Fruit fly (Drosophila melanogaster) whole organism, embryonic: ENCODE measurements around the gene wcy.

Experiments
- Blimp-1 ChIP-seq: fragments of 200-800 bp; sonication (Bioruptor generic); optimal IDR thresholded peaks from 3 replicates; lab custom pipeline; 2018; ENCODE audit warnings: missing biosample characterization, missing genetic modification characterization, mild to moderate bottlenecking, moderate library complexity, missing genetic modification reagents
- CG10321 ChIP-seq: fragments of 200-800 bp; sonication (Bioruptor generic); IDR thresholded peaks from 2 replicates; pipeline ENCODE4 v1.3.6; 2022; ENCODE audit warnings: missing biosample characterization, missing genetic modification characterization
- CG11504 ChIP-seq: fragments of 200-800 bp; sonication (Bioruptor generic); optimal IDR thresholded peaks from 3 replicates; lab custom pipeline; 2019; ENCODE audit warnings: missing biosample characterization, mild to moderate bottlenecking, missing genetic modification characterization, moderate library complexity
- CG13123 ChIP-seq: fragments of 200-800 bp; sonication (Bioruptor generic); optimal IDR thresholded peaks from 2 replicates; lab custom pipeline; 2016; ENCODE audit warnings: missing biosample characterization, missing genetic modification characterization
- CG13287 ChIP-seq: fragments of 200-800 bp; sonication (Bioruptor generic); IDR thresholded peaks from 2 replicates; pipeline ENCODE4 v1.3.6; 2022; ENCODE audit warnings: missing biosample characterization, missing genetic modification characterization; ENCODE audit not compliant: partially characterized antibody
- CG14441 ChIP-seq: fragments of 200-800 bp; sonication (Bioruptor generic); IDR thresholded peaks from 2 replicates; pipeline ENCODE4 v1.3.6; 2022; ENCODE audit warnings: missing biosample characterization, missing genetic modification characterization
- CG15073 ChIP-seq: fragments of 200-800 bp; sonication (Bioruptor generic); optimal IDR thresholded peaks from 2 replicates; lab custom pipeline; 2016; ENCODE audit warnings: missing biosample characterization, missing genetic modification characterization
- CG17328 ChIP-seq: fragments of 200-800 bp; sonication (Bioruptor generic); IDR thresholded peaks from 2 replicates; pipeline ENCODE4 v1.3.6; 2022; ENCODE audit warnings: missing biosample characterization, missing genetic modification characterization
- CG18262 ChIP-seq: fragments of 200-800 bp; optimal IDR thresholded peaks from 3 replicates; lab custom pipeline; 2019; ENCODE audit warnings: missing biosample characterization, mild to moderate bottlenecking, missing genetic modification characterization, moderate library complexity
- CG18476 ChIP-seq: fragments of 200-800 bp; sonication (Bioruptor generic); optimal IDR thresholded peaks from 2 replicates; lab custom pipeline; 2016; ENCODE audit warnings: missing biosample characterization, mild to moderate bottlenecking, missing genetic modification characterization
- CG2129 ChIP-seq: fragments of 200-800 bp; sonication (Bioruptor generic); IDR thresholded peaks from 2 replicates; pipeline ENCODE4 v1.3.6; 2022; ENCODE audit warnings: missing biosample characterization, missing genetic modification characterization; ENCODE audit not compliant: partially characterized antibody
- CG2712 ChIP-seq: fragments of 200-800 bp; optimal IDR thresholded peaks from 3 replicates; lab custom pipeline; 2019; ENCODE audit warnings: missing biosample characterization, mild to moderate bottlenecking, missing genetic modification characterization, moderate library complexity
- CG30403 ChIP-seq: fragments of 200-800 bp; sonication (Bioruptor generic); optimal IDR thresholded peaks from 3 replicates; lab custom pipeline; 2016; ENCODE audit warnings: missing biosample characterization, missing genetic modification characterization
- CG30431 ChIP-seq: fragments of 200-800 bp; sonication (Bioruptor generic); optimal IDR thresholded peaks from 2 replicates; lab custom pipeline; 2017; ENCODE audit warnings: missing biosample characterization, missing genetic modification characterization
- CG4707 ChIP-seq: fragments of 200-800 bp; sonication (Bioruptor generic); optimal IDR thresholded peaks from 2 replicates; lab custom pipeline; 2018; ENCODE audit warnings: missing biosample characterization, mild to moderate bottlenecking, missing genetic modification characterization, moderate library complexity
- CG7839 ChIP-seq: fragments of 200-800 bp; sonication (Bioruptor generic); optimal IDR thresholded peaks from 3 replicates; lab custom pipeline; 2018; ENCODE audit warnings: missing biosample characterization, mild to moderate bottlenecking, missing genetic modification characterization, moderate library complexity
- CG8388 ChIP-seq: fragments of 200-800 bp; sonication (Bioruptor generic); optimal IDR thresholded peaks from 2 replicates; lab custom pipeline; 2019; ENCODE audit warnings: missing biosample characterization, mild to moderate bottlenecking, missing genetic modification characterization, moderate library complexity
- CG9727 ChIP-seq: fragments of 200-800 bp; sonication (Bioruptor generic); optimal IDR thresholded peaks from 3 replicates; lab custom pipeline; 2017; ENCODE audit warnings: missing biosample characterization, mild to moderate bottlenecking, missing genetic modification characterization
- Drgx ChIP-seq: fragments of 200-800 bp; sonication (Bioruptor generic); IDR thresholded peaks from 2 replicates; pipeline ENCODE4 v1.3.6; 2022; ENCODE audit warnings: missing biosample characterization, missing genetic modification characterization
- Max ChIP-seq: fragments of 200-800 bp; sonication (Bioruptor generic); optimal IDR thresholded peaks from 2 replicates; lab custom pipeline; 2016; ENCODE audit warnings: missing biosample characterization, mild to moderate bottlenecking, missing genetic modification characterization
- Med ChIP-seq: fragments of 200-800 bp; sonication (Bioruptor generic); peaks from one replicate; lab custom pipeline; 2016; ENCODE audit warnings: missing biosample characterization, missing genetic modification characterization, mild to moderate bottlenecking, inconsistent platforms, moderate library complexity
- Oli ChIP-seq: fragments of 200-800 bp; sonication (Bioruptor generic); optimal IDR thresholded peaks from 2 replicates; lab custom pipeline; 2018; ENCODE audit warnings: missing biosample characterization, mild to moderate bottlenecking, missing genetic modification characterization, moderate library complexity
- Pdp1 ChIP-seq, 2 experiments: fragments of 200-800 bp; sonication (Bioruptor generic); optimal IDR thresholded peaks; 3 replicates each; lab custom pipeline; 2016; ENCODE audit warnings: missing biosample characterization in 2 of 2, missing genetic modification characterization in 2 of 2, mild to moderate bottlenecking in 1 of 2, moderate library complexity in 1 of 2
- Side ChIP-seq: fragments of 200-800 bp; sonication (Bioruptor generic); optimal IDR thresholded peaks from 2 replicates; lab custom pipeline; 2016; ENCODE audit warnings: missing biosample characterization, missing genetic modification characterization
- Six4 ChIP-seq: fragments of 200-800 bp; sonication (Bioruptor generic); optimal IDR thresholded peaks from 2 replicates; lab custom pipeline; 2016; ENCODE audit warnings: missing biosample characterization, missing genetic modification characterization
- Vsx1 ChIP-seq: fragments of 200-800 bp; sonication (Bioruptor generic); optimal IDR thresholded peaks from 2 replicates; lab custom pipeline; 2017; ENCODE audit warnings: missing biosample characterization, mild to moderate bottlenecking, missing genetic modification characterization, missing genetic modification reagents
- ac ChIP-seq: fragments of 200-800 bp; sonication (Bioruptor generic); optimal IDR thresholded peaks from 3 replicates; lab custom pipeline; 2017; ENCODE audit warnings: missing biosample characterization, mild to moderate bottlenecking, missing genetic modification characterization
- br ChIP-seq: fragments of >200 bp; optimal IDR thresholded peaks from 2 replicates; lab custom pipeline; 2017
- bsh ChIP-seq, 2 experiments: fragments of 200-800 bp; sonication (Bioruptor generic); optimal IDR thresholded peaks; 2 replicates each; lab custom pipeline; 2017 to 2018; ENCODE audit warnings: mild to moderate bottlenecking in 2 of 2, missing biosample characterization in 2 of 2, missing genetic modification characterization in 2 of 2, moderate library complexity in 1 of 2
- dmrt99B ChIP-seq: fragments of 200-800 bp; sonication (Bioruptor generic); optimal IDR thresholded peaks from 2 replicates; lab custom pipeline; 2018; ENCODE audit warnings: missing biosample characterization, mild to moderate bottlenecking, missing genetic modification characterization, moderate library complexity
- eve ChIP-seq, 2 experiments: fragments of >200 bp; optimal IDR thresholded peaks; 2 replicates each; lab custom pipeline; 2017; ENCODE audit warnings: missing biosample characterization in 2 of 2, missing genetic modification characterization in 2 of 2
- gcm ChIP-seq: fragments of 200-800 bp; sonication (Bioruptor generic); optimal IDR thresholded peaks from 2 replicates; lab custom pipeline; 2019; ENCODE audit warnings: missing biosample characterization, mild to moderate bottlenecking, missing genetic modification characterization, moderate library complexity
- gem ChIP-seq: fragments of 200-800 bp; sonication (Bioruptor generic); optimal IDR thresholded peaks from 2 replicates; lab custom pipeline; 2019; ENCODE audit warnings: missing biosample characterization, mild to moderate bottlenecking, missing genetic modification characterization, moderate library complexity
- ham ChIP-seq: fragments of 200-800 bp; sonication (Bioruptor generic); IDR thresholded peaks from 2 replicates; pipeline ENCODE4 v1.3.6; 2022; ENCODE audit warnings: missing biosample characterization, missing genetic modification characterization
- hb ChIP-seq: fragments of 200-800 bp; sonication (Bioruptor generic); IDR thresholded peaks from 3 replicates; pipeline ENCODE4 v1.3.6; 2022; ENCODE audit warnings: missing biosample characterization, missing genetic modification characterization; ENCODE audit not compliant: partially characterized antibody
- inv ChIP-seq: fragments of 200-800 bp; sonication (Bioruptor generic); IDR thresholded peaks from 2 replicates; pipeline ENCODE4 v1.3.6; 2022; ENCODE audit warnings: missing biosample characterization, missing genetic modification characterization; ENCODE audit not compliant: partially characterized antibody
- lola ChIP-seq, 3 experiments: fragments of >200 bp in 2 of 3; fragments of 200-800 bp in 1 of 3; sonication (Bioruptor generic) in 1 of 3; optimal IDR thresholded peaks; 2 replicates each; lab custom pipeline; 2017 to 2019; ENCODE audit warnings: missing biosample characterization in 3 of 3, missing genetic modification characterization in 3 of 3, mild to moderate bottlenecking in 1 of 3, moderate library complexity in 1 of 3
- lov ChIP-seq, 2 experiments: fragments of 200-800 bp in 1 of 2; fragments of >200 bp in 1 of 2; sonication (Bioruptor generic) in 1 of 2; IDR thresholded peaks in 1 of 2; optimal IDR thresholded peaks in 1 of 2; 2 replicates in 1 of 2; 3 replicates in 1 of 2; pipeline versions ENCODE4 v1.3.6 to Lab custom; 2017 to 2022; ENCODE audit warnings: missing biosample characterization in 1 of 2, missing genetic modification characterization in 1 of 2
- mld ChIP-seq: fragments of 200-800 bp; sonication (Bioruptor generic); IDR thresholded peaks from 3 replicates; pipeline ENCODE4 v1.3.6; 2022; ENCODE audit warnings: missing biosample characterization, missing genetic modification characterization; ENCODE audit not compliant: partially characterized antibody
- nmo ChIP-seq: fragments of 200-800 bp; sonication (Bioruptor generic); optimal IDR thresholded peaks from 2 replicates; lab custom pipeline; 2018; ENCODE audit warnings: missing biosample characterization, mild to moderate bottlenecking, missing genetic modification characterization, moderate library complexity
- prd ChIP-seq, 3 experiments: fragments of >200 bp in 2 of 3; fragments of 200-800 bp in 1 of 3; sonication (Bioruptor generic) in 1 of 3; optimal IDR thresholded peaks in 2 of 3; IDR thresholded peaks in 1 of 3; 2 replicates in 2 of 3; 3 replicates in 1 of 3; pipeline versions ENCODE4 v1.3.6 to Lab custom; 2017 to 2022; ENCODE audit warnings: missing biosample characterization in 1 of 3, missing genetic modification characterization in 1 of 3
- pum ChIP-seq: fragments of 200-800 bp; sonication (Bioruptor generic); optimal IDR thresholded peaks from 2 replicates; lab custom pipeline; 2016; ENCODE audit warnings: missing biosample characterization, missing genetic modification characterization
- rib ChIP-seq: fragments of 200-800 bp; sonication (Bioruptor generic); IDR thresholded peaks from 2 replicates; pipeline ENCODE4 v1.3.6; 2022; ENCODE audit warnings: missing biosample characterization, missing genetic modification characterization
- row ChIP-seq: fragments of 200-800 bp; sonication (Bioruptor generic); IDR thresholded peaks from 3 replicates; pipeline ENCODE4 v1.3.6; 2022; ENCODE audit warnings: missing biosample characterization, missing genetic modification characterization
- sens ChIP-seq: fragments of 200-800 bp; sonication (Bioruptor generic); peaks from one replicate; lab custom pipeline; 2016; ENCODE audit warnings: missing biosample characterization, missing genetic modification characterization
- shn ChIP-seq: fragments of 200-800 bp; sonication (Bioruptor generic); optimal IDR thresholded peaks from 3 replicates; lab custom pipeline; 2016; ENCODE audit warnings: missing biosample characterization, missing genetic modification characterization
- twi ChIP-seq: fragments of 200-800 bp; optimal IDR thresholded peaks from 2 replicates; lab custom pipeline; 2019; ENCODE audit warnings: missing biosample characterization, mild to moderate bottlenecking, missing genetic modification characterization, moderate library complexity
- unpg ChIP-seq: fragments of 200-800 bp; sonication (Bioruptor generic); optimal IDR thresholded peaks from 3 replicates; lab custom pipeline; 2018; ENCODE audit warnings: missing biosample characterization, mild to moderate bottlenecking, missing genetic modification characterization, moderate library complexity
- usp ChIP-seq: fragments of >200 bp; optimal IDR thresholded peaks from 2 replicates; lab custom pipeline; 2017; ENCODE audit warnings: missing biosample characterization, missing genetic modification characterization

The wcy gene

DNA sequence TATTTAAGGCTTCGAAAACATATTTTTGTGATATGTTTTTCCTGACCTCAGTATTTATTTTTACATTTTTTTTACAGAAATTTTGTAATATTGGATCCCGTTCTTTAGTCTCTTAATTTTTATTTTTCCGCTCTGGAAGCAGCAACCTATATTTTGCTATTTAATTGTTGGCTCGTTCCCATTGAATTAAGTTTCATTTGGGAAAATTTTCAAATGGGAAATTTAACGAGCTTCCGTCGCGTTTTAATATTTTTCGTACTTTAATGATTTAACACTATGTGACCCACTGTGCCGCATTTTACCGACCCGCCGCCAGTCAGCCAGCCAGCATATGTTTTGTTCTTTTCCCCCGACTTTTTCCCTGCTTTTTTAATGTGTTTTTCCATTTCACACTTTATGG is 33.6 kb upstream of the wcy start:
- peak in 1 of 2 experiments; percentile 17 for TF ChIP-seq bsh (GFP tag; optimal IDR thresholded peaks at IDR 0.05; lab: Kevin White, UChicago)
- TF ChIP-seq CG8388 (GFP tag; lab: Kevin White, UChicago), result peak; percentile 36
- no peak for TF ChIP-seq inv (GFP tag; lab: Robert Waterston, UW)
- peak; percentile 0 for TF ChIP-seq unpg (GFP tag; lab: Kevin White, UChicago)
- peak; percentile 7 for TF ChIP-seq CG11504
- TF ChIP-seq shn (GFP tag; lab: Kevin White, UChicago), result no peak
- TF ChIP-seq eve (GFP tag; optimal IDR thresholded peaks at IDR 0.05; lab: Kevin White, UChicago), result peak in 1 of 2 experiments; percentile 4
- peak; percentile 84 for TF ChIP-seq sens (GFP tag; lab: Kevin White, UChicago)
- TF ChIP-seq Six4 (GFP tag; lab: Kevin White, UChicago), result no peak
- TF ChIP-seq rib, result no peak
- no peak for TF ChIP-seq prd (optimal IDR thresholded peaks at IDR 0.05; lab: Kevin White, UChicago)
- no peak for TF ChIP-seq prd (GFP tag; IDR thresholded peaks at IDR 0.05; lab: Robert Waterston, UW)
- TF ChIP-seq Blimp-1 (GFP tag; lab: Kevin White, UChicago), result peak; percentile 20
- TF ChIP-seq gcm (GFP tag; lab: Kevin White, UChicago), result peak; percentile 21
- TF ChIP-seq CG13123 (GFP tag; lab: Kevin White, UChicago), result no peak
- peak; percentile 17 for TF ChIP-seq CG9727
- peak; percentile 44 for TF ChIP-seq gem (tag; lab: Kevin White, UChicago)
- TF ChIP-seq CG2129 (GFP tag; lab: Robert Waterston, UW), result no peak
- TF ChIP-seq CG13287 (GFP tag; lab: Robert Waterston, UW), result no peak
- TF ChIP-seq lola (GFP tag; optimal IDR thresholded peaks at IDR 0.05; lab: Kevin White, UChicago), result peak in 1 of 3 experiments; percentile 6
- no peak for TF ChIP-seq CG14441
- no peak for TF ChIP-seq Pdp1 (GFP tag; optimal IDR thresholded peaks at IDR 0.05; lab: Kevin White, UChicago)
- no peak for TF ChIP-seq lov (optimal IDR thresholded peaks at IDR 0.05; lab: Kevin White, UChicago)
- TF ChIP-seq lov (GFP tag; IDR thresholded peaks at IDR 0.05; lab: Robert Waterston, UW), result no peak
- no peak for TF ChIP-seq Side
- TF ChIP-seq ac, result no peak
- no peak for TF ChIP-seq CG10321 (GFP tag; lab: Robert Waterston, UW)
- TF ChIP-seq ham (GFP tag; lab: Robert Waterston, UW), result no peak
- no peak for TF ChIP-seq CG15073
- TF ChIP-seq Med (GFP tag; lab: Kevin White, UChicago), result peak; percentile 51
- TF ChIP-seq row (GFP tag; lab: Robert Waterston, UW), result peak; percentile 29; the same call in 1 of the 3 replicates
- peak; percentile 3 for TF ChIP-seq CG7839 (tag; lab: Kevin White, UChicago)
- peak; percentile 2 for TF ChIP-seq Oli (tag; lab: Kevin White, UChicago)
- TF ChIP-seq CG30403 (GFP tag; lab: Kevin White, UChicago), result peak; percentile 8
- TF ChIP-seq Drgx (GFP tag; lab: Robert Waterston, UW), result no peak
- TF ChIP-seq CG2712 (tag; lab: Kevin White, UChicago), result peak; percentile 17
- no peak for TF ChIP-seq pum (GFP tag; lab: Kevin White, UChicago)
- TF ChIP-seq Max (GFP tag; lab: Kevin White, UChicago), result no peak
- TF ChIP-seq nmo (GFP tag; lab: Kevin White, UChicago), result peak; percentile 16
- TF ChIP-seq hb (GFP tag; lab: Robert Waterston, UW), result no peak
- TF ChIP-seq usp (GFP tag; lab: Kevin White, UChicago), result no peak
- peak; percentile 80 for TF ChIP-seq twi (tag; lab: Kevin White, UChicago)
- peak; percentile 36 for TF ChIP-seq CG18262
- peak; percentile 42 for TF ChIP-seq CG4707
- TF ChIP-seq CG30431 (GFP tag; lab: Kevin White, UChicago), result no peak
- TF ChIP-seq dmrt99B, result peak; percentile 6
- TF ChIP-seq br, result no peak
- no peak for TF ChIP-seq Vsx1 (GFP tag; lab: Kevin White, UChicago)
- TF ChIP-seq CG17328, result 0 out of 2 replicates have a peak, but pooled peaks have one; percentile 28
- TF ChIP-seq mld (GFP tag; lab: Robert Waterston, UW), result no peak
- no peak for TF ChIP-seq CG18476 (GFP tag; lab: Kevin White, UChicago)
